Fruit fly (Drosophila melanogaster): ENCODE measurements around the gene alph.

Gene alph

dm6 chr3R:29651488-29651887, 59.9 kb downstream of the alph start (continued):
- TF ChIP-seq Pdp1 (GFP tag; optimal IDR thresholded peaks at IDR 0.05) (peak in 1 of 2 experiments; percentile 15), CG18599 (GFP tag; optimal IDR thresholded peaks at IDR 0.05) (peak; percentile 84), exex (tag; optimal IDR thresholded peaks at IDR 0.05) (no peak), pan (optimal IDR thresholded peaks at IDR 0.05) (no peak), pan (GFP tag; optimal IDR thresholded peaks at IDR 0.05 in 1 of 2, IDR thresholded peaks at IDR 0.05 in 1 of 2) (peak in 1 of 2 experiments; percentile 54), zfh2 (GFP tag; optimal IDR thresholded peaks at IDR 0.05) (no peak), sug (tag; optimal IDR thresholded peaks at IDR 0.05) (no peak), Atf3 (GFP tag; optimal IDR thresholded peaks at IDR 0.05) (no peak), CG15696 (tag; optimal IDR thresholded peaks at IDR 0.05) (no peak), bigmax (GFP tag; optimal IDR thresholded peaks at IDR 0.05) (no peak), Trl (optimal IDR thresholded peaks at IDR 0.05) (no peak), Trl (GFP tag; optimal IDR thresholded peaks at IDR 0.05) (no peak), sisA (GFP tag; IDR thresholded peaks at IDR 0.05) (peak; percentile 22; the same call in 1 of the 2 replicates), gfzf (GFP tag; optimal IDR thresholded peaks at IDR 0.05) (no peak), CrebB (tag; optimal IDR thresholded peaks at IDR 0.05) (no peak), croc (GFP tag; conservative IDR thresholded peaks at IDR 0.05) (no peak), CG7987 (GFP tag; optimal IDR thresholded peaks at IDR 0.05) (no peak), CG11085 (GFP tag; IDR thresholded peaks at IDR 0.05) (no peak), Dp (GFP tag; optimal IDR thresholded peaks at IDR 0.05) (no peak), D19B (GFP tag; optimal IDR thresholded peaks at IDR 0.05) (no peak), Dll (GFP tag; IDR thresholded peaks at IDR 0.05; ENCODE audit: partially characterized antibody) (no peak), CG3281 (GFP tag; optimal IDR thresholded peaks at IDR 0.05) (peak; percentile 56), CG11398 (GFP tag; optimal IDR thresholded peaks at IDR 0.05) (no peak), NfI (GFP tag; optimal IDR thresholded peaks at IDR 0.05) (peak; percentile 30), Hand (GFP tag; optimal IDR thresholded peaks at IDR 0.05) (peak; percentile 65), lmd (GFP tag; IDR thresholded peaks at IDR 0.05) (peak; percentile 50), Side (GFP tag; optimal IDR thresholded peaks at IDR 0.05) (no peak), CG11504 (tag; optimal IDR thresholded peaks at IDR 0.05) (peak; percentile 64), CG1233 (GFP tag; optimal IDR thresholded peaks at IDR 0.05) (peak; percentile 14), CG3163 (GFP tag; optimal IDR thresholded peaks at IDR 0.05) (no peak), chm (GFP tag; IDR thresholded peaks at IDR 0.05) (no peak), toy (GFP tag; IDR thresholded peaks at IDR 0.05) (no peak), zen2 (GFP tag; IDR thresholded peaks at IDR 0.05; ENCODE audit: partially characterized antibody) (no peak), Bteb2 (GFP tag; optimal IDR thresholded peaks at IDR 0.05) (no peak), NC2β (GFP tag; optimal IDR thresholded peaks at IDR 0.05) (no peak), GATAe (GFP tag; conservative IDR thresholded peaks at IDR 0.05) (no peak), CG1529 (GFP tag; optimal IDR thresholded peaks at IDR 0.05) (no peak), ftz-f1 (GFP tag; optimal IDR thresholded peaks at IDR 0.05) (no peak), CG7556 (GFP tag; optimal IDR thresholded peaks at IDR 0.05) (peak; percentile 60), Dbx (GFP tag; IDR thresholded peaks at IDR 0.05) (0 out of 3 replicates have a peak, but pooled peaks have one; percentile 65), Jarid2 (GFP tag; optimal IDR thresholded peaks at IDR 0.05) (no peak), CG4820 (GFP tag; optimal IDR thresholded peaks at IDR 0.05) (peak; percentile 20), MESR4 (GFP tag; optimal IDR thresholded peaks at IDR 0.05) (no peak), Taf1 (GFP tag; IDR thresholded peaks at IDR 0.05) (no peak), org-1 (GFP tag; optimal IDR thresholded peaks at IDR 0.05) (peak; percentile 20), CG10274 (GFP tag; optimal IDR thresholded peaks at IDR 0.05) (no peak), CG17359 (tag; optimal IDR thresholded peaks at IDR 0.05) (peak; percentile 33), slou (GFP tag; optimal IDR thresholded peaks at IDR 0.05) (no peak), twi (tag; optimal IDR thresholded peaks at IDR 0.05) (no peak), pnt (GFP tag; optimal IDR thresholded peaks at IDR 0.05) (peak; percentile 1), CG4328 (GFP tag; optimal IDR thresholded peaks at IDR 0.05) (no peak), Lhr (GFP tag; optimal IDR thresholded peaks at IDR 0.05) (no peak)

Measured in whole organism, embryonic.